Worm (Caenorhabditis elegans) whole organism, L2 larva: ENCODE data around the gene nhr-267.
"Not testable (repeated sequence)": the region's sequence is repeated elsewhere in the genome, so short reads cannot be mapped to it uniquely, and the experiment has no call there.

ENCODE experiments used
- C34F6.9 ChIP-seq: fragments of 150-350 bp; optimal IDR thresholded peaks from 2 replicates; lab custom pipeline; 2014; ENCODE audit warnings: missing biosample characterization, missing genetic modification characterization
- F13H6.1 ChIP-seq: sonication (generic microtip); optimal IDR thresholded peaks from 2 replicates; lab custom pipeline; 2016; ENCODE audit warnings: missing genetic modification characterization, missing compliant biosample characterization
- R02D3.7 ChIP-seq: fragments of 150-350 bp; optimal IDR thresholded peaks from 2 replicates; lab custom pipeline; 2014; ENCODE audit warnings: missing biosample characterization, missing genetic modification characterization
- Y55F3AM.14 ChIP-seq: fragments of 200-800 bp; sonication (Bioruptor generic); optimal IDR thresholded peaks from 2 replicates; lab custom pipeline; 2018; ENCODE audit warnings: mild to moderate bottlenecking, missing genetic modification characterization, missing compliant biosample characterization
- ZK546.5 ChIP-seq: sonication (generic microtip); optimal IDR thresholded peaks from 2 replicates; lab custom pipeline; 2017; ENCODE audit warnings: missing biosample characterization, missing genetic modification characterization
- aly-2 ChIP-seq: fragments of 150-350 bp; optimal IDR thresholded peaks from 2 replicates; lab custom pipeline; 2014; ENCODE audit warnings: missing biosample characterization, missing genetic modification characterization
- ceh-16 ChIP-seq: fragments of 150-350 bp; optimal IDR thresholded peaks from 2 replicates; lab custom pipeline; 2014; ENCODE audit warnings: missing biosample characterization, missing genetic modification characterization
- crh-2 ChIP-seq: sonication (generic microtip); optimal IDR thresholded peaks from 2 replicates; lab custom pipeline; 2017; ENCODE audit warnings: missing biosample characterization, missing genetic modification characterization
- egl-27 ChIP-seq: sonication (generic microtip); optimal IDR thresholded peaks from 3 replicates; lab custom pipeline; 2017; ENCODE audit warnings: missing biosample characterization, missing genetic modification reagents, missing genetic modification characterization
- elt-3 ChIP-seq: sonication (generic microtip); optimal IDR thresholded peaks from 2 replicates; lab custom pipeline; 2017; ENCODE audit warnings: missing biosample characterization, missing genetic modification characterization
- fos-1 ChIP-seq: fragments of 150-350 bp; optimal IDR thresholded peaks from 2 replicates; lab custom pipeline; 2014; ENCODE audit warnings: missing biosample characterization, missing genetic modification characterization
- gmeb-1 ChIP-seq: fragments of 150-350 bp; optimal IDR thresholded peaks from 2 replicates; lab custom pipeline; 2014; ENCODE audit warnings: missing biosample characterization, missing genetic modification characterization
- lin-11 ChIP-seq: fragments of 150-350 bp; sonication (generic microtip); optimal IDR thresholded peaks from 2 replicates; lab custom pipeline; 2014; ENCODE audit warnings: missing biosample characterization, missing genetic modification characterization, inconsistent platforms, mixed read lengths
- lin-13 ChIP-seq: fragments of 150-350 bp; optimal IDR thresholded peaks from 2 replicates; lab custom pipeline; 2014; ENCODE audit warnings: missing biosample characterization, missing genetic modification reagents, missing genetic modification characterization
- lin-39 ChIP-seq: fragments of 150-350 bp; optimal IDR thresholded peaks from 2 replicates; lab custom pipeline; 2014; ENCODE audit warnings: missing biosample characterization, missing genetic modification reagents, missing genetic modification characterization
- lsy-2 ChIP-seq, 2 experiments: fragments of 150-350 bp in 1 of 2; sonication (generic microtip) in 1 of 2; optimal IDR thresholded peaks; 2 replicates each; lab custom pipeline; 2014 to 2017; ENCODE audit warnings: missing biosample characterization in 2 of 2, missing genetic modification characterization in 2 of 2
- mab-5 ChIP-seq: fragments of 150-350 bp; optimal IDR thresholded peaks from 2 replicates; lab custom pipeline; 2014; ENCODE audit warnings: missing biosample characterization, missing genetic modification characterization
- mbf-1 ChIP-seq: sonication (generic microtip); optimal IDR thresholded peaks from 2 replicates; lab custom pipeline; 2017; ENCODE audit warnings: missing biosample characterization, missing genetic modification characterization
- nhr-129 ChIP-seq: fragments of 150-350 bp; optimal IDR thresholded peaks from 2 replicates; lab custom pipeline; 2014; ENCODE audit warnings: missing biosample characterization, missing genetic modification characterization
- nhr-21 ChIP-seq: fragments of 150-350 bp; optimal IDR thresholded peaks from 2 replicates; lab custom pipeline; 2014; ENCODE audit warnings: missing biosample characterization, missing genetic modification characterization
- nhr-237 ChIP-seq: fragments of 150-350 bp; optimal IDR thresholded peaks from 2 replicates; lab custom pipeline; 2014; ENCODE audit warnings: missing biosample characterization, missing genetic modification characterization
- nhr-25 ChIP-seq: fragments of 150-350 bp; sonication (generic microtip); optimal IDR thresholded peaks from 3 replicates; lab custom pipeline; 2014; ENCODE audit warnings: missing biosample characterization, missing genetic modification characterization
- nhr-77 ChIP-seq: fragments of 150-350 bp; optimal IDR thresholded peaks from 2 replicates; lab custom pipeline; 2014; ENCODE audit warnings: missing biosample characterization, missing genetic modification characterization
- peb-1 ChIP-seq: fragments of 150-350 bp; optimal IDR thresholded peaks from 2 replicates; lab custom pipeline; 2014; ENCODE audit warnings: missing biosample characterization, missing genetic modification characterization
- sem-4 ChIP-seq: fragments of 150-350 bp; optimal IDR thresholded peaks from 2 replicates; lab custom pipeline; 2014; ENCODE audit warnings: missing biosample characterization, missing genetic modification reagents, missing genetic modification characterization
- skn-1 ChIP-seq: sonication (generic microtip); optimal IDR thresholded peaks from 2 replicates; lab custom pipeline; 2017; ENCODE audit warnings: missing biosample characterization, missing genetic modification characterization
- sma-3 ChIP-seq: sonication (generic microtip); optimal IDR thresholded peaks from 2 replicates; lab custom pipeline; 2016; ENCODE audit warnings: missing genetic modification reagents, missing genetic modification characterization, missing compliant biosample characterization
- sma-9 ChIP-seq, 2 experiments: fragments of 150-350 bp in 1 of 2; sonication (generic microtip) in 1 of 2; optimal IDR thresholded peaks; 2 replicates each; lab custom pipeline; 2014 to 2016; ENCODE audit warnings: missing genetic modification characterization in 2 of 2, mild to moderate bottlenecking in 1 of 2, missing biosample characterization in 1 of 2, missing compliant biosample characterization in 1 of 2, missing genetic modification reagents in 1 of 2, moderate library complexity in 1 of 2
- snpc-4 ChIP-seq: fragments of 150-350 bp; optimal IDR thresholded peaks from 2 replicates; lab custom pipeline; 2014; ENCODE audit warnings: missing biosample characterization, missing genetic modification characterization
- unc-55 ChIP-seq: fragments of 150-350 bp; sonication (generic microtip); optimal IDR thresholded peaks from 3 replicates; lab custom pipeline; 2014; ENCODE audit warnings: missing biosample characterization, missing genetic modification reagents, missing genetic modification characterization
- unc-62 ChIP-seq: fragments of 150-350 bp; optimal IDR thresholded peaks from 2 replicates; lab custom pipeline; 2014; ENCODE audit warnings: missing biosample characterization, missing genetic modification reagents, missing genetic modification characterization
- zag-1 ChIP-seq: fragments of 150-350 bp; optimal IDR thresholded peaks from 2 replicates; lab custom pipeline; 2014; ENCODE audit warnings: missing biosample characterization, missing genetic modification characterization
- ztf-1 ChIP-seq: fragments of 200-800 bp; sonication (Bioruptor generic); conservative IDR thresholded peaks from 2 replicates; pipeline ENCODE4 v1.3.6; 2022; ENCODE audit warnings: missing genetic modification characterization, missing compliant biosample characterization
- ztf-11 ChIP-seq: sonication (generic microtip); optimal IDR thresholded peaks from 2 replicates; lab custom pipeline; 2017; ENCODE audit warnings: missing biosample characterization, missing genetic modification characterization
- ztf-4 ChIP-seq: fragments of 150-350 bp; optimal IDR thresholded peaks from 2 replicates; lab custom pipeline; 2014; ENCODE audit warnings: missing biosample characterization, missing genetic modification characterization

The nhr-267 gene

ce11 chrIV:9286305-9286704 is at the start of gene nhr-267:
Gene nhr-267, minus strand, starts transcription at chrIV:9286405.
- TF ChIP-seq sma-3 (GFP tag; lab: Kevin White, UChicago); ztf-1 (GFP tag; lab: Robert Waterston, UW); lin-13: not testable (repeated sequence)

DNA sequence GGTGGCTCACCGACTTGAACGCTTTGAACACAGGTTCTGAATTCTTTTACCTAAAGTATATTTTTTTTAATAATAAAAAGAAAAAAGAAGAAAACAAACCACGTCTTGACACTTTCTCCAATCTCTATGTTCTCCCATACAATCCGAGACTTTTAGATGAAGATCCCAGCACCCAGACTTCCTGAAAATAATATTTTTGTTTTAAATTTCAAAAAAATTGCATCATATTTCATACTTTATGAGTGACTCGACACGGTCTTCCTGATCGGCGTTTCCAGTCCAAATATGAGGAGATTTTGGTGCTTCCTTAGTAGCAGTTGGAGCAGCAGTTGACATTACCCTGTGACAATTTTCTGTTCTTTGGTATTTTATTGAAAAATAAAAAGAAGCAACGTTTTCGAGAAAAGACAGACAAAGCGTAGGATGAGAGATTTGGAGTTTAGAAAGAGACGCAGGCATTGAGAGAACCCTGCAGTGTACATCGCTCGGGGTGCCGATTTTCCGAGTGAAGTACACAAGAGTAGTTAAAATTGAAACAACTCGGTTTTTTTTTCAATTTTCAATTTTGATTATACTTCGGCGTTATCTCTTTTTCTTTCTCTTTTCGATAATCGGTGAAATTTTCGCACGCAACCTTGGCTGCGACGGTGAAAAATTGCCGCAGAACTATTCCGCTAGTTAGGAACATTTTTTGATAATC is 49.5 kb upstream of the nhr-267 start, which contains the start of the genes coa-4 and T20D3.14:
coa-4 (minus strand) TSS at position 51 of the 700 bp plus-strand sequence.
T20D3.14 (minus strand) TSS at position 358 of the 700 bp plus-strand sequence.
- TF ChIP-seq lsy-2 (tag; optimal IDR thresholded peaks at IDR 0.05; lab: Kevin White, UChicago), result peak in 1 of 2 experiments; percentile 69
- peak; percentile 19 for TF ChIP-seq sma-3 (GFP tag; lab: Kevin White, UChicago)
- TF ChIP-seq nhr-129 (tag; lab: Kevin White, UChicago), result peak; percentile 59
- peak; percentile 23 for TF ChIP-seq nhr-25 (tag; lab: Kevin White, UChicago)
- TF ChIP-seq fos-1 (tag; lab: Kevin White, UChicago), result peak; percentile 63
- no peak for TF ChIP-seq zag-1 (tag; lab: Kevin White, UChicago)
- TF ChIP-seq egl-27 (tag; lab: Kevin White, UChicago), result no peak
- peak; percentile 25 for TF ChIP-seq sem-4
- TF ChIP-seq C34F6.9 (tag; lab: Kevin White, UChicago), result peak; percentile 56
- TF ChIP-seq unc-55, result peak; percentile 39
- TF ChIP-seq skn-1 (tag; lab: Kevin White, UChicago), result no peak
- no peak for TF ChIP-seq lin-11 (tag; lab: Kevin White, UChicago)
- no peak for TF ChIP-seq ztf-4
- TF ChIP-seq lin-13, result peak; percentile 23
- peak; percentile 40 for TF ChIP-seq gmeb-1 (tag; lab: Kevin White, UChicago)
- no peak for TF ChIP-seq nhr-237
- TF ChIP-seq nhr-77 (tag; lab: Kevin White, UChicago), result no peak
- no peak for TF ChIP-seq R02D3.7 (tag; lab: Kevin White, UChicago)
- peak; percentile 28 for TF ChIP-seq F13H6.1 (tag; lab: Kevin White, UChicago)
- TF ChIP-seq nhr-21 (tag; lab: Kevin White, UChicago), result no peak
- TF ChIP-seq Y55F3AM.14 (GFP tag; lab: Kevin White, UChicago), result no peak
- TF ChIP-seq ceh-16 (tag; lab: Kevin White, UChicago), result no peak
- TF ChIP-seq peb-1, result no peak
- TF ChIP-seq aly-2 (tag; lab: Kevin White, UChicago), result no peak
- peak; percentile 66 for TF ChIP-seq crh-2
- no peak for TF ChIP-seq lin-39 (tag; lab: Kevin White, UChicago)

- TF ChIP-seq fos-1 (tag; lab: Kevin White, UChicago) (peak; percentile 97), gmeb-1 (tag; lab: Kevin White, UChicago) (peak; percentile 10), sma-9 (GFP tag; optimal IDR thresholded peaks at IDR 0.05; lab: Kevin White, UChicago) (peak; percentile 6), sma-9 (tag; optimal IDR thresholded peaks at IDR 0.05; lab: Kevin White, UChicago) (no peak), elt-3 (tag; lab: Kevin White, UChicago) (no peak), unc-62 (GFP tag; lab: Kevin White, UChicago) (no peak), crh-2 (peak; percentile 73), ztf-11 (tag; lab: Kevin White, UChicago) (no peak), lin-11 (tag; lab: Kevin White, UChicago) (no peak), F13H6.1 (tag; lab: Kevin White, UChicago) (no peak), snpc-4 (tag; lab: Kevin White, UChicago) (no peak), nhr-25 (tag; lab: Kevin White, UChicago) (no peak), nhr-77 (tag; lab: Kevin White, UChicago) (no peak)
Measured at ce11 chrIV:9333007-9333406, 46.8 kb upstream of the nhr-267 start.

DNA sequence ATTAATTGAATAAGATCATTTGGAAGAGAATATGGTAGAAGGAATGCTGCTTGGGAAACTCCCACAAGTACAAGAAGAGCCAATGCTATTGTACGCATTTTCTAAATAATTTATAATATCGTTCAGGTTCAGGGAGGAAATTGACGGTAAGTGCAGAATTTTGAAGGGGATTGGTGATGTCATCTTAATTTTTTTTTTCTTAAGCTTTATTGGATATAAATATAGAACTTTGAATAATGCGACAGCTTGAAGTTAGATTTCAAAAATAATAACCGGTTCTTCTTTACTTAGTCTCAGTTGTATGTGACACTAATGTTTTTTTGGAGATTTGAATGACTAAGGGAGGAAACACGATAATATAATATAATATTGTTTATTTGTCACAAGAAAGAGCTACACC is 44.5 kb upstream of the nhr-267 start, which contains the start of gene nspg-7.1:
nspg-7.1 (minus strand) TSS at position 101 of the 400 bp plus-strand sequence.
- no peak for TF ChIP-seq aly-2 (tag; lab: Kevin White, UChicago)
- TF ChIP-seq mbf-1 (tag; lab: Kevin White, UChicago), result no peak
- no peak for TF ChIP-seq sma-3 (GFP tag; lab: Kevin White, UChicago)
- TF ChIP-seq egl-27 (tag; lab: Kevin White, UChicago), result no peak
- no peak for TF ChIP-seq nhr-21 (tag; lab: Kevin White, UChicago)
- no peak for TF ChIP-seq ztf-11 (tag; lab: Kevin White, UChicago)
- no peak for TF ChIP-seq sem-4
- no peak for TF ChIP-seq nhr-25 (tag; lab: Kevin White, UChicago)
- no peak for TF ChIP-seq ZK546.5
- no peak for TF ChIP-seq crh-2
- TF ChIP-seq F13H6.1 (tag; lab: Kevin White, UChicago), result no peak
- no peak for TF ChIP-seq mab-5 (tag; lab: Kevin White, UChicago)
- no peak for TF ChIP-seq nhr-129 (tag; lab: Kevin White, UChicago)
- TF ChIP-seq gmeb-1 (tag; lab: Kevin White, UChicago), result no peak
